Worm (Caenorhabditis elegans) whole organism, young adult: Measurements from ENCODE around the gene srn-1.

ENCODE experiments used
- B0019.2 ChIP-seq: fragments of 200-800 bp; sonication (Bioruptor generic); conservative IDR thresholded peaks from 2 replicates; pipeline ENCODE4 v1.3.6; 2022; ENCODE audit warnings: missing genetic modification reagents, missing genetic modification characterization, missing compliant biosample characterization
- B0035.1 ChIP-seq: sonication (generic microtip); optimal IDR thresholded peaks from 2 replicates; lab custom pipeline; 2016; ENCODE audit warnings: missing genetic modification characterization, mild to moderate bottlenecking, missing compliant biosample characterization, missing genotype, missing genetic modification reagents
- C06A6.2 ChIP-seq: fragments of 200-800 bp; sonication (Bioruptor generic); conservative IDR thresholded peaks from 2 replicates; pipeline ENCODE4 v1.3.6; 2022; ENCODE audit warnings: missing genetic modification characterization, missing compliant biosample characterization
- F22D6.2 ChIP-seq: sonication (generic microtip); optimal IDR thresholded peaks from 2 replicates; lab custom pipeline; 2016; ENCODE audit warnings: mild to moderate bottlenecking, missing genetic modification characterization, missing compliant biosample characterization
- F52B5.7 ChIP-seq: sonication (generic microtip); optimal IDR thresholded peaks from 2 replicates; lab custom pipeline; 2016; ENCODE audit warnings: mild to moderate bottlenecking, missing genetic modification characterization, missing compliant biosample characterization
- K12H6.12 ChIP-seq: fragments of 200-800 bp; sonication (Bioruptor generic); optimal IDR thresholded peaks from 2 replicates; lab custom pipeline; 2018; ENCODE audit warnings: mild to moderate bottlenecking, missing genetic modification characterization, missing compliant biosample characterization
- Y53G8AR.9 ChIP-seq: fragments of 200-800 bp; sonication (Bioruptor generic); conservative IDR thresholded peaks from 2 replicates; pipeline ENCODE4 v1.3.6; 2022; ENCODE audit warnings: missing genetic modification reagents, missing genetic modification characterization, missing compliant biosample characterization
- ama-1 ChIP-seq, 3 experiments: fragments of 150-350 bp in 1 of 3; sonication (generic microtip) in 2 of 3; optimal IDR thresholded peaks; 2 replicates each; lab custom pipeline; 2014 to 2018; ENCODE audit warnings: missing biosample characterization in 2 of 3, missing genetic modification characterization in 2 of 3, missing genetic modification reagents in 2 of 3
- atf-7 ChIP-seq: sonication (generic microtip); optimal IDR thresholded peaks from 2 replicates; lab custom pipeline; 2017; ENCODE audit warnings: mild to moderate bottlenecking, missing genetic modification characterization, missing compliant biosample characterization
- athp-1 ChIP-seq: sonication (generic microtip); optimal IDR thresholded peaks from 2 replicates; lab custom pipeline; 2017; ENCODE audit warnings: mild to moderate bottlenecking, missing genetic modification characterization, missing compliant biosample characterization
- attf-5 ChIP-seq: fragments of 200-800 bp; sonication (Bioruptor generic); optimal IDR thresholded peaks from 2 replicates; lab custom pipeline; 2018; ENCODE audit warnings: mild to moderate bottlenecking, missing genetic modification characterization, missing compliant biosample characterization
- attf-6 ChIP-seq: fragments of 200-800 bp; sonication (Bioruptor generic); IDR thresholded peaks from 2 replicates; pipeline ENCODE4 v1.3.6; 2022; ENCODE audit warnings: missing genetic modification reagents, missing genetic modification characterization, missing compliant biosample characterization
- cebp-1 ChIP-seq, 2 experiments: fragments of 200-800 bp in 1 of 2; sonication (Bioruptor generic) in 1 of 2; sonication (generic microtip) in 1 of 2; IDR thresholded peaks in 1 of 2; optimal IDR thresholded peaks in 1 of 2; 2 replicates each; pipeline versions ENCODE4 v1.3.6 to Lab custom; 2017 to 2022; ENCODE audit warnings: missing compliant biosample characterization in 2 of 2, missing genetic modification characterization in 2 of 2, mild to moderate bottlenecking in 1 of 2, missing genetic modification reagents in 1 of 2, moderate library complexity in 1 of 2
- ceh-100 ChIP-seq: fragments of 200-800 bp; sonication (Bioruptor generic); IDR thresholded peaks from 2 replicates; pipeline ENCODE4 v1.3.6; 2022; ENCODE audit warnings: missing genetic modification reagents, missing genetic modification characterization, missing compliant biosample characterization
- ceh-27 ChIP-seq: fragments of 200-800 bp; sonication (Bioruptor generic); optimal IDR thresholded peaks from 2 replicates; lab custom pipeline; 2018; ENCODE audit warnings: mild to moderate bottlenecking, missing genetic modification characterization, moderate library complexity, missing compliant biosample characterization
- ceh-91 ChIP-seq: fragments of 200-800 bp; sonication (Bioruptor generic); IDR thresholded peaks from 2 replicates; pipeline ENCODE4 v1.3.6; 2022; ENCODE audit warnings: missing genetic modification reagents, missing genetic modification characterization, missing compliant biosample characterization
- chd-7 ChIP-seq: sonication (generic microtip); optimal IDR thresholded peaks from 2 replicates; lab custom pipeline; 2016; ENCODE audit warnings: mild to moderate bottlenecking, missing genetic modification characterization, moderate library complexity, missing compliant biosample characterization
- dox-1 ChIP-seq: fragments of 200-800 bp; sonication (Bioruptor generic); IDR thresholded peaks from 2 replicates; pipeline ENCODE4 v1.3.6; 2022; ENCODE audit warnings: missing genetic modification reagents, missing genetic modification characterization, missing compliant biosample characterization
- dpff-1 ChIP-seq: sonication (generic microtip); optimal IDR thresholded peaks from 2 replicates; lab custom pipeline; 2017; ENCODE audit warnings: mild to moderate bottlenecking, missing genetic modification characterization, missing compliant biosample characterization
- gei-17 ChIP-seq: fragments of 200-800 bp; sonication (Bioruptor generic); optimal IDR thresholded peaks from 2 replicates; lab custom pipeline; 2018; ENCODE audit warnings: mild to moderate bottlenecking, missing genetic modification characterization, missing compliant biosample characterization
- hmg-1.2 ChIP-seq: fragments of 200-800 bp; sonication (Bioruptor generic); IDR thresholded peaks from 2 replicates; pipeline ENCODE4 v1.3.6; 2022; ENCODE audit warnings: missing genetic modification reagents, missing genetic modification characterization, missing compliant biosample characterization
- hsf-1 ChIP-seq: fragments of 200-800 bp; sonication (Bioruptor generic); IDR thresholded peaks from 2 replicates; pipeline ENCODE4 v1.3.6; 2022; ENCODE audit warnings: missing genetic modification reagents, missing genetic modification characterization, missing compliant biosample characterization
- lag-1 ChIP-seq: fragments of 200-800 bp; sonication (Bioruptor generic); IDR thresholded peaks from 2 replicates; pipeline ENCODE4 v1.3.6; 2022; ENCODE audit warnings: missing genetic modification reagents, missing genetic modification characterization, missing compliant biosample characterization
- let-526 ChIP-seq: fragments of 200-800 bp; sonication (Bioruptor generic); IDR thresholded peaks from 2 replicates; pipeline ENCODE4 v1.3.6; 2022; ENCODE audit warnings: missing genetic modification reagents, missing genetic modification characterization, missing compliant biosample characterization
- lin-35 ChIP-seq, 3 experiments: fragments of 150-350 bp in 2 of 3; sonication (generic microtip) in 1 of 3; optimal IDR thresholded peaks; 2 replicates each; lab custom pipeline; 2014 to 2018; ENCODE audit warnings: missing biosample characterization in 3 of 3, missing genetic modification characterization in 3 of 3, missing genetic modification reagents in 3 of 3
- lin-54 ChIP-seq: fragments of 200-800 bp; sonication (Bioruptor generic); optimal IDR thresholded peaks from 2 replicates; lab custom pipeline; 2018; ENCODE audit warnings: mild to moderate bottlenecking, missing genetic modification characterization, missing compliant biosample characterization
- lsy-27 ChIP-seq: sonication (generic microtip); optimal IDR thresholded peaks from 2 replicates; lab custom pipeline; 2017; ENCODE audit warnings: missing genetic modification characterization, mild to moderate bottlenecking, missing compliant biosample characterization, antibody characterized with exemption, missing genotype, borderline replicate concordance; ENCODE audit not compliant: insufficient read depth
- mel-28 ChIP-seq: sonication (generic microtip); optimal IDR thresholded peaks from 2 replicates; lab custom pipeline; 2016; ENCODE audit warnings: borderline replicate concordance, mild to moderate bottlenecking, missing genetic modification characterization, missing compliant biosample characterization
- nfyb-1 ChIP-seq: fragments of 200-800 bp; sonication (Bioruptor generic); IDR thresholded peaks from 2 replicates; pipeline ENCODE4 v1.3.6; 2022; ENCODE audit warnings: missing genetic modification reagents, missing genetic modification characterization, missing compliant biosample characterization
- nhr-179 ChIP-seq: sonication (generic microtip); optimal IDR thresholded peaks from 2 replicates; lab custom pipeline; 2016; ENCODE audit warnings: mild to moderate bottlenecking, missing genetic modification characterization, missing compliant biosample characterization
- nhr-27 ChIP-seq: fragments of 200-800 bp; sonication (Bioruptor generic); optimal IDR thresholded peaks from 2 replicates; lab custom pipeline; 2018; ENCODE audit warnings: mild to moderate bottlenecking, missing genetic modification characterization, moderate library complexity, missing compliant biosample characterization
- nhr-80 ChIP-seq: sonication (generic microtip); optimal IDR thresholded peaks from 2 replicates; lab custom pipeline; 2016; ENCODE audit warnings: missing genetic modification characterization, missing compliant biosample characterization
- nhr-90 ChIP-seq: sonication (generic microtip); optimal IDR thresholded peaks from 2 replicates; lab custom pipeline; 2016; ENCODE audit warnings: missing genotype, mild to moderate bottlenecking, missing genetic modification characterization, missing compliant biosample characterization
- rcor-1 ChIP-seq: fragments of 200-800 bp; sonication (Bioruptor generic); IDR thresholded peaks from 2 replicates; pipeline ENCODE4 v1.3.6; 2022; ENCODE audit warnings: missing genetic modification reagents, missing genetic modification characterization, missing compliant biosample characterization
- repo-1 ChIP-seq: sonication (generic microtip); optimal IDR thresholded peaks from 2 replicates; lab custom pipeline; 2017; ENCODE audit warnings: mild to moderate bottlenecking, missing genetic modification characterization, missing compliant biosample characterization
- snpc-1.3 ChIP-seq: sonication (generic microtip); optimal IDR thresholded peaks from 2 replicates; lab custom pipeline; 2017; ENCODE audit warnings: missing genetic modification characterization, mild to moderate bottlenecking, missing compliant biosample characterization, antibody characterized with exemption, moderate library complexity, missing genotype, missing genetic modification reagents; ENCODE audit not compliant: insufficient read depth
- snpc-4 ChIP-seq, 5 experiments: fragments of 150-350 bp in 1 of 5; sonication (generic microtip) in 4 of 5; optimal IDR thresholded peaks; 2 replicates each; lab custom pipeline; 2014 to 2018; ENCODE audit warnings: missing genetic modification characterization in 5 of 5, missing biosample characterization in 3 of 5, antibody characterized with exemption in 2 of 5, mild to moderate bottlenecking in 2 of 5, missing compliant biosample characterization in 2 of 5, missing genotype in 2 of 5, moderate library complexity in 2 of 5, missing genetic modification reagents in 1 of 5
- somi-1 ChIP-seq: fragments of 200-800 bp; sonication (Bioruptor generic); optimal IDR thresholded peaks from 2 replicates; lab custom pipeline; 2018; ENCODE audit warnings: mild to moderate bottlenecking, missing genetic modification characterization, missing compliant biosample characterization
- tbp1 ChIP-seq: fragments of 200-800 bp; sonication (Bioruptor generic); optimal IDR thresholded peaks from 2 replicates; lab custom pipeline; 2018; ENCODE audit warnings: mild to moderate bottlenecking, missing genetic modification characterization, missing compliant biosample characterization
- tlf-1 ChIP-seq: fragments of 200-800 bp; sonication (Bioruptor generic); optimal IDR thresholded peaks from 2 replicates; lab custom pipeline; 2018; ENCODE audit warnings: mild to moderate bottlenecking, missing genetic modification characterization, missing compliant biosample characterization
- unc-62 ChIP-seq: fragments of 150-350 bp; optimal IDR thresholded peaks from 2 replicates; lab custom pipeline; 2014; ENCODE audit warnings: missing biosample characterization, missing genetic modification reagents, missing genetic modification characterization
- xnd-1 ChIP-seq: sonication (generic microtip); optimal IDR thresholded peaks from 2 replicates; lab custom pipeline; 2016; ENCODE audit warnings: missing genotype, missing genetic modification reagents, missing genetic modification characterization, missing compliant biosample characterization
- zfh-2 ChIP-seq: fragments of 200-800 bp; sonication (Bioruptor generic); conservative IDR thresholded peaks from 2 replicates; pipeline ENCODE4 v1.3.6; 2022; ENCODE audit warnings: missing genetic modification reagents, missing genetic modification characterization, missing compliant biosample characterization
- ztf-26 ChIP-seq: sonication (generic microtip); optimal IDR thresholded peaks from 2 replicates; lab custom pipeline; 2017; ENCODE audit warnings: missing genetic modification characterization, missing compliant biosample characterization
- ztf-3 ChIP-seq: fragments of 200-800 bp; sonication (Bioruptor generic); optimal IDR thresholded peaks from 2 replicates; lab custom pipeline; 2018; ENCODE audit warnings: mild to moderate bottlenecking, missing genetic modification characterization, missing compliant biosample characterization

srn-1 gene

ce11 chrV:6247397-6247796, 38.8 kb downstream of the srn-1 start (continued):
- TF ChIP-seq ztf-26 (tag; lab: Kevin White, UChicago): peak; percentile 48
- TF ChIP-seq snpc-1.3: no peak
- TF ChIP-seq xnd-1 (tag; lab: Kevin White, UChicago): no peak
- peak; percentile 7 for TF ChIP-seq atf-7 (tag; lab: Kevin White, UChicago)
- TF ChIP-seq dpff-1 (tag; lab: Kevin White, UChicago): no peak
- peak; percentile 22 for TF ChIP-seq F22D6.2
- TF ChIP-seq let-526 (GFP tag; lab: Robert Waterston, UW): no peak
- TF ChIP-seq ama-1 (optimal IDR thresholded peaks at IDR 0.05; lab: Kevin White, UChicago): no peak
- TF ChIP-seq ama-1 (GFP tag; optimal IDR thresholded peaks at IDR 0.05; lab: Kevin White, UChicago): no peak
- TF ChIP-seq ceh-100: no peak
- no peak for TF ChIP-seq nfyb-1 (GFP tag; lab: Robert Waterston, UW)
- TF ChIP-seq somi-1 (GFP tag; lab: Kevin White, UChicago): peak; percentile 81
- TF ChIP-seq chd-7 (tag; lab: Kevin White, UChicago): no peak
- TF ChIP-seq lsy-27 (tag; lab: Kevin White, UChicago): no peak
- no peak for TF ChIP-seq mel-28 (tag; lab: Kevin White, UChicago)
- no peak for TF ChIP-seq repo-1 (tag; lab: Kevin White, UChicago)
- TF ChIP-seq attf-5 (GFP tag; lab: Kevin White, UChicago): peak; percentile 18
- TF ChIP-seq B0019.2 (GFP tag; lab: Robert Waterston, UW): no peak
- no peak for TF ChIP-seq nhr-179
- TF ChIP-seq rcor-1 (GFP tag; lab: Robert Waterston, UW): 0 out of 2 replicates have a peak, but pooled peaks have one; percentile 11
- no peak for TF ChIP-seq K12H6.12
- TF ChIP-seq hsf-1 (GFP tag; lab: Robert Waterston, UW): no peak

- TF ChIP-seq attf-6 (GFP tag; lab: Robert Waterston, UW): no peak
- peak; percentile 80 for TF ChIP-seq nhr-80 (tag; lab: Kevin White, UChicago)
- peak; percentile 85 for TF ChIP-seq chd-7 (tag; lab: Kevin White, UChicago)
- peak; percentile 66 for TF ChIP-seq ceh-27
- TF ChIP-seq ztf-26 (tag; lab: Kevin White, UChicago): peak; percentile 90
- no peak for TF ChIP-seq cebp-1 (GFP tag; IDR thresholded peaks at IDR 0.05; lab: Robert Waterston, UW)
- peak; percentile 79 for TF ChIP-seq cebp-1 (tag; optimal IDR thresholded peaks at IDR 0.05; lab: Kevin White, UChicago)
- 0 out of 2 replicates have a peak, but pooled peaks have one; percentile 37 for TF ChIP-seq lag-1 (GFP tag; lab: Robert Waterston, UW)
- peak; percentile 57; the same call in 1 of the 2 replicates for TF ChIP-seq hmg-1.2 (GFP tag; lab: Robert Waterston, UW)
- peak; percentile 75 for TF ChIP-seq atf-7 (tag; lab: Kevin White, UChicago)
- peak; percentile 9 for TF ChIP-seq nhr-90
- TF ChIP-seq C06A6.2: peak; percentile 79
- 0 out of 2 replicates have a peak, but pooled peaks have one; percentile 36 for TF ChIP-seq rcor-1 (GFP tag; lab: Robert Waterston, UW)
- TF ChIP-seq gei-17 (GFP tag; lab: Kevin White, UChicago): peak; percentile 62
- TF ChIP-seq dox-1 (GFP tag; lab: Robert Waterston, UW): peak; percentile 67
- TF ChIP-seq zfh-2 (GFP tag; lab: Robert Waterston, UW): peak; percentile 92
- peak; percentile 34 for TF ChIP-seq lin-54 (GFP tag; lab: Kevin White, UChicago)
- TF ChIP-seq unc-62 (GFP tag; lab: Kevin White, UChicago): peak; percentile 71
- TF ChIP-seq Y53G8AR.9 (GFP tag; lab: Robert Waterston, UW): 0 out of 2 replicates have a peak, but pooled peaks have one; percentile 15
- no peak for TF ChIP-seq snpc-4 (GFP tag; optimal IDR thresholded peaks at IDR 0.05; lab: Kevin White, UChicago)
- peak in 2 of 4 experiments; percentile 18 to 47 for TF ChIP-seq snpc-4 (tag; optimal IDR thresholded peaks at IDR 0.05; lab: Kevin White, UChicago)
- TF ChIP-seq tlf-1 (GFP tag; lab: Kevin White, UChicago): peak; percentile 3
- no peak for TF ChIP-seq ztf-3 (GFP tag; lab: Kevin White, UChicago)
- peak; percentile 56 for TF ChIP-seq tbp1
- TF ChIP-seq nhr-27: no peak
- peak in 1 of 3 experiments; percentile 59 for TF ChIP-seq lin-35 (GFP tag; optimal IDR thresholded peaks at IDR 0.05; lab: Kevin White, UChicago)
- no peak for TF ChIP-seq ceh-91
- TF ChIP-seq F52B5.7 (tag; lab: Kevin White, UChicago): no peak
- TF ChIP-seq athp-1 (tag; lab: Kevin White, UChicago): no peak
- peak; percentile 27 for TF ChIP-seq B0035.1
Observed at ce11 chrV:6246454-6246981, 39.7 kb downstream of the srn-1 start, which contains the start of gene dmd-7. TSS of gene dmd-7 (plus strand) at chrV:6246931.
